Worm (Caenorhabditis elegans): ENCODE results near the gene T26A5.8.

- no peak for TF ChIP-seq flt-1 (GFP tag; IDR thresholded peaks at IDR 0.05)
- no peak for TF ChIP-seq med-1 (GFP tag; optimal IDR thresholded peaks at IDR 0.05; ENCODE audit: insufficient read depth)
- no peak for TF ChIP-seq T22C8.4 (GFP tag; IDR thresholded peaks at IDR 0.05)
These were observed 8.5 kb downstream of the T26A5.8 start, which contains the start of gene jhdm-1 for ce11 chrIII:6454183-6454582.
